Worm (Caenorhabditis elegans) whole organism, L1 larva: ENCODE results near the gene lgc-25.
A peak's percentile ranks its signal among the peaks of the same experiment; 100 is the strongest.

ENCODE experiments used
- C04F5.9 ChIP-seq: sonication (generic microtip); optimal IDR thresholded peaks from 2 replicates; lab custom pipeline; 2016; ENCODE audit warnings: missing genetic modification characterization, missing compliant biosample characterization
- C34B4.2 ChIP-seq: sonication (generic microtip); optimal IDR thresholded peaks from 2 replicates; lab custom pipeline; 2017; ENCODE audit warnings: mild to moderate bottlenecking, missing genetic modification characterization, missing compliant biosample characterization
- Y116A8C.19 ChIP-seq: sonication (generic microtip); optimal IDR thresholded peaks from 2 replicates; lab custom pipeline; 2016; ENCODE audit warnings: missing compliant biosample characterization, missing genetic modification characterization, borderline replicate concordance
- alr-1 ChIP-seq: fragments of 200-800 bp; sonication (Bioruptor generic); optimal IDR thresholded peaks from 2 replicates; lab custom pipeline; 2018; ENCODE audit warnings: borderline replicate concordance, mild to moderate bottlenecking, missing genetic modification characterization, missing compliant biosample characterization
- aly-2 ChIP-seq: fragments of 150-350 bp; optimal IDR thresholded peaks from 2 replicates; lab custom pipeline; 2014; ENCODE audit warnings: missing biosample characterization, missing genetic modification characterization
- ama-1 ChIP-seq: fragments of 150-350 bp; optimal IDR thresholded peaks from 2 replicates; lab custom pipeline; 2014
- ceh-8 ChIP-seq: fragments of 200-800 bp; sonication (Bioruptor generic); optimal IDR thresholded peaks from 2 replicates; lab custom pipeline; 2018; ENCODE audit warnings: mild to moderate bottlenecking, missing genetic modification characterization, moderate library complexity, missing compliant biosample characterization
- ceh-82 ChIP-seq, 3 experiments: fragments of 150-350 bp in 1 of 3; sonication (generic microtip) in 2 of 3; optimal IDR thresholded peaks; 2 replicates each; lab custom pipeline; 2014 to 2017; ENCODE audit warnings: missing biosample characterization in 3 of 3, missing genetic modification characterization in 3 of 3
- ces-1 ChIP-seq: fragments of 150-350 bp; optimal IDR thresholded peaks from 2 replicates; lab custom pipeline; 2014; ENCODE audit warnings: missing biosample characterization, missing genetic modification reagents, missing genetic modification characterization
- dpl-1 ChIP-seq, 3 experiments: fragments of 150-350 bp in 2 of 3; sonication (generic microtip) in 1 of 3; optimal IDR thresholded peaks; 2 replicates each; lab custom pipeline; 2014 to 2017; ENCODE audit warnings: missing biosample characterization in 3 of 3, missing genetic modification characterization in 3 of 3, missing genetic modification reagents in 3 of 3
- dsc-1 ChIP-seq: sonication (generic microtip); optimal IDR thresholded peaks from 2 replicates; lab custom pipeline; 2016; ENCODE audit warnings: mild to moderate bottlenecking, missing genetic modification characterization, missing compliant biosample characterization
- efl-1 ChIP-seq, 4 experiments: fragments of 150-350 bp; optimal IDR thresholded peaks in 3 of 4; peaks in 1 of 4; 1 replicate in 1 of 4; 2 replicates in 3 of 4; lab custom pipeline; 2014; ENCODE audit warnings: missing biosample characterization in 2 of 4, missing genetic modification characterization in 2 of 4, missing genetic modification reagents in 2 of 4
- efl-3 ChIP-seq: fragments of 200-800 bp; sonication (Bioruptor generic); optimal IDR thresholded peaks from 2 replicates; lab custom pipeline; 2018; ENCODE audit warnings: mild to moderate bottlenecking, missing genetic modification characterization, missing compliant biosample characterization
- egl-27 ChIP-seq, 2 experiments: fragments of 150-350 bp in 1 of 2; sonication (generic microtip); optimal IDR thresholded peaks; 3 replicates each; lab custom pipeline; 2017 to 2018; ENCODE audit warnings: missing biosample characterization in 2 of 2, missing genetic modification characterization in 2 of 2, missing genetic modification reagents in 2 of 2
- elt-3 ChIP-seq, 6 experiments: fragments of 150-350 bp in 1 of 6; sonication (generic microtip); optimal IDR thresholded peaks; 2 replicates each; lab custom pipeline; 2017 to 2018; ENCODE audit warnings: missing biosample characterization in 6 of 6, missing genetic modification characterization in 6 of 6, inconsistent platforms in 1 of 6
- fkh-10 ChIP-seq: sonication (generic microtip); optimal IDR thresholded peaks from 2 replicates; lab custom pipeline; 2017; ENCODE audit warnings: missing biosample characterization, missing genetic modification reagents, missing genetic modification characterization
- grh-1 ChIP-seq: fragments of 200-800 bp; sonication (Bioruptor generic); IDR thresholded peaks from 2 replicates; pipeline ENCODE4 v1.3.6; 2022; ENCODE audit warnings: missing genetic modification reagents, missing genetic modification characterization, missing compliant biosample characterization
- hlh-4 ChIP-seq: sonication (generic microtip); optimal IDR thresholded peaks from 2 replicates; lab custom pipeline; 2016; ENCODE audit warnings: mild to moderate bottlenecking, missing genetic modification characterization, missing compliant biosample characterization
- hpl-2 ChIP-seq: fragments of 150-350 bp; optimal IDR thresholded peaks from 2 replicates; lab custom pipeline; 2014; ENCODE audit warnings: missing biosample characterization, missing genetic modification reagents, missing genetic modification characterization
- irx-1 ChIP-seq: sonication (generic microtip); optimal IDR thresholded peaks from 2 replicates; lab custom pipeline; 2016; ENCODE audit warnings: missing genetic modification characterization, missing compliant biosample characterization
- isw-1 ChIP-seq: fragments of 200-800 bp; sonication (Bioruptor generic); IDR thresholded peaks from 2 replicates; pipeline ENCODE4 v1.3.6; 2022; ENCODE audit warnings: missing genetic modification characterization, missing compliant biosample characterization
- jun-1 ChIP-seq: fragments of 150-350 bp; optimal IDR thresholded peaks from 2 replicates; lab custom pipeline; 2014; ENCODE audit warnings: missing biosample characterization, missing genetic modification reagents, missing genetic modification characterization
- lin-14 ChIP-seq: fragments of 200-800 bp; sonication (Bioruptor generic); optimal IDR thresholded peaks from 2 replicates; lab custom pipeline; 2018; ENCODE audit warnings: mild to moderate bottlenecking, missing genetic modification characterization, moderate library complexity, missing compliant biosample characterization
- lin-15B ChIP-seq: fragments of 150-350 bp; sonication (generic microtip); optimal IDR thresholded peaks from 3 replicates; lab custom pipeline; 2014; ENCODE audit warnings: missing biosample characterization, missing genetic modification characterization
- mdl-1 ChIP-seq, 2 experiments: fragments of 150-350 bp; optimal IDR thresholded peaks; 2 replicates each; lab custom pipeline; 2014 to 2017; ENCODE audit warnings: missing biosample characterization in 2 of 2, missing genetic modification characterization in 2 of 2, inconsistent platforms in 1 of 2
- mef-2 ChIP-seq: fragments of 150-350 bp; optimal IDR thresholded peaks from 2 replicates; lab custom pipeline; 2014; ENCODE audit warnings: missing biosample characterization, missing genetic modification characterization
- mep-1 ChIP-seq: fragments of 150-350 bp; optimal IDR thresholded peaks from 2 replicates; lab custom pipeline; 2014; ENCODE audit warnings: missing biosample characterization, missing genetic modification characterization
- nhr-11 ChIP-seq: fragments of 150-350 bp; optimal IDR thresholded peaks from 2 replicates; lab custom pipeline; 2014; ENCODE audit warnings: missing biosample characterization, missing genetic modification characterization
- nhr-20 ChIP-seq: sonication (generic microtip); optimal IDR thresholded peaks from 2 replicates; lab custom pipeline; 2016; ENCODE audit warnings: mild to moderate bottlenecking, missing genetic modification characterization, missing compliant biosample characterization
- nhr-28 ChIP-seq: fragments of 150-350 bp; optimal IDR thresholded peaks from 2 replicates; lab custom pipeline; 2014; ENCODE audit warnings: missing biosample characterization, missing genetic modification characterization
- nhr-47 ChIP-seq: sonication (generic microtip); optimal IDR thresholded peaks from 2 replicates; lab custom pipeline; 2016; ENCODE audit warnings: mild to moderate bottlenecking, missing genetic modification characterization, moderate library complexity, missing compliant biosample characterization
- nhr-71 ChIP-seq: sonication (generic microtip); optimal IDR thresholded peaks from 2 replicates; lab custom pipeline; 2016; ENCODE audit warnings: mild to moderate bottlenecking, missing genetic modification characterization, moderate library complexity, missing compliant biosample characterization
- nhr-77 ChIP-seq: fragments of 150-350 bp; optimal IDR thresholded peaks from 2 replicates; lab custom pipeline; 2014; ENCODE audit warnings: missing biosample characterization, missing genetic modification characterization
- nhr-84 ChIP-seq: sonication (generic microtip); optimal IDR thresholded peaks from 2 replicates; lab custom pipeline; 2017; ENCODE audit warnings: missing biosample characterization, missing genetic modification characterization
- nhr-85 ChIP-seq: sonication (generic microtip); peaks from one replicate; lab custom pipeline; 2016; ENCODE audit warnings: missing genetic modification characterization, inconsistent platforms, missing compliant biosample characterization
- pag-3 ChIP-seq: sonication (generic microtip); optimal IDR thresholded peaks from 2 replicates; lab custom pipeline; 2017; ENCODE audit warnings: missing genetic modification characterization, mild to moderate bottlenecking, missing compliant biosample characterization, antibody characterized with exemption, borderline replicate concordance; ENCODE audit not compliant: insufficient read depth
- rnt-1 ChIP-seq: sonication (generic microtip); optimal IDR thresholded peaks from 2 replicates; lab custom pipeline; 2016; ENCODE audit warnings: mild to moderate bottlenecking, missing genetic modification characterization, moderate library complexity, missing compliant biosample characterization
- skn-1 ChIP-seq: fragments of 150-350 bp; optimal IDR thresholded peaks from 2 replicates; lab custom pipeline; 2014; ENCODE audit warnings: missing biosample characterization, missing genetic modification characterization
- snpc-4 ChIP-seq: fragments of 150-350 bp; optimal IDR thresholded peaks from 2 replicates; lab custom pipeline; 2014; ENCODE audit warnings: missing biosample characterization, missing genetic modification characterization
- sox-4 ChIP-seq: sonication (generic microtip); optimal IDR thresholded peaks from 2 replicates; lab custom pipeline; 2016; ENCODE audit warnings: missing genetic modification characterization, missing compliant biosample characterization
- sptf-1 ChIP-seq: fragments of 150-350 bp; optimal IDR thresholded peaks from 2 replicates; lab custom pipeline; 2014; ENCODE audit warnings: missing biosample characterization, missing genetic modification characterization
- tbx-2 ChIP-seq: sonication (generic microtip); optimal IDR thresholded peaks from 2 replicates; lab custom pipeline; 2016; ENCODE audit warnings: missing genetic modification characterization, missing compliant biosample characterization
- unc-130 ChIP-seq: fragments of 150-350 bp; optimal IDR thresholded peaks from 2 replicates; lab custom pipeline; 2017; ENCODE audit warnings: missing biosample characterization, missing genetic modification characterization, inconsistent platforms
- unc-30 ChIP-seq: sonication (generic microtip); optimal IDR thresholded peaks from 2 replicates; lab custom pipeline; 2017; ENCODE audit warnings: missing biosample characterization, missing genetic modification characterization
- unc-86 ChIP-seq: sonication (generic microtip); optimal IDR thresholded peaks from 2 replicates; lab custom pipeline; 2016; ENCODE audit warnings: missing genetic modification characterization, missing compliant biosample characterization
- unc-98 ChIP-seq: fragments of 200-800 bp; sonication (Bioruptor generic); IDR thresholded peaks from 2 replicates; pipeline ENCODE4 v1.3.6; 2022; ENCODE audit warnings: missing genetic modification characterization, missing compliant biosample characterization
- vab-15 ChIP-seq: sonication (generic microtip); optimal IDR thresholded peaks from 2 replicates; lab custom pipeline; 2017; ENCODE audit warnings: missing genotype, mild to moderate bottlenecking, missing genetic modification characterization, missing compliant biosample characterization
- xbp-1 ChIP-seq: sonication (generic microtip); optimal IDR thresholded peaks from 2 replicates; lab custom pipeline; 2016; ENCODE audit warnings: missing genetic modification characterization, missing compliant biosample characterization
- zag-1 ChIP-seq: fragments of 150-350 bp; optimal IDR thresholded peaks from 2 replicates; lab custom pipeline; 2014; ENCODE audit warnings: missing biosample characterization, missing genetic modification characterization
- ztf-11 ChIP-seq, 2 experiments: sonication (generic microtip); optimal IDR thresholded peaks; 2 replicates each; lab custom pipeline; 2016 to 2017; ENCODE audit warnings: missing genetic modification characterization in 2 of 2, missing biosample characterization in 1 of 2, missing compliant biosample characterization in 1 of 2

The lgc-25 gene

DNA sequence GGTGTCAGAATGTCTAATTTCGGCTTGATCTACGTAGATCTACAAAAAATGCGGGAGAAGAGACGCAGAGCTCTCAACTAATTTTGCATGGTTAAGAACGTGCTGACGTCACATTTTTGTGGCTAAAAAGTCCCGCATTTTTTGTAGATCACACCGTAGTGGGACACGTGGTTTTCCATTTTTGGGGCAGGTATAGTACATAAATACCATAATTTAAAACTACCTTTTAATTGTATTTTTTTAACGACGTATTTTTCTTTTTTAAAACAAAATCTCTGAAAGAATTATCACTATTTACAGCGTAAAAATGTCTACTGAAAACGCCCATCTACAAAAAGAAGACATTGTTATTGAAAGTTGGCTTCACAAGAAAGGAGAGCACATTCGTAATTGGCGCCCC lies 14.1 kb downstream of the lgc-25 start, which contains the start of gene akt-2:
TSS of gene akt-2 (plus strand) at position 301 of the 400 bp plus-strand sequence.
- TF ChIP-seq C34B4.2 (tag; lab: Kevin White, UChicago) (no peak), dsc-1 (no peak), alr-1 (tag; lab: Kevin White, UChicago) (no peak), nhr-28 (tag; lab: Kevin White, UChicago) (no peak), jun-1 (tag; lab: Kevin White, UChicago) (no peak)

DNA sequence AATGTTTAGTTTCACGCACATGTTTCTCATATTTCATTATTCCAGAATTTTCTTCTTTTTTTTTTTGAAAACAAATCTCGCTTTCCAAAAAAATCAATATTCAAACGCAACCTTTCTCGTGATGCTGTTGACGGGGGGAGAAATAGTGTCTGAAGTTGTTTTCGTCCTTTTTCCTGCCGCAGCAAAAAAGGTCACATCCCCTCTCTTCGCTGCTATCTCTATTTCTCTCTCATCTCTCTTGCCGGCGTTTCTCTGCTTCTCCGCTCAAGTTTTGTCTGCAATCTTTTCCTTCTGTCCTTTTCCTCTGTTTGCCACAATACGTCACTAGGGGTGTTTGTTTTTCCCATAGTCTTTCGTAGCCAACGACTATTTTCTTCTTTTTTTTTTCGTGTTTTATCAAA lies 14.8 kb downstream of the lgc-25 start:
- TF ChIP-seq ztf-11 (tag; optimal IDR thresholded peaks at IDR 0.05; lab: Kevin White, UChicago): no peak
- TF ChIP-seq mdl-1 (tag; optimal IDR thresholded peaks at IDR 0.05; lab: Kevin White, UChicago): peak in 1 of 2 experiments; percentile 84
- TF ChIP-seq lin-14 (GFP tag; lab: Kevin White, UChicago): peak; percentile 97
- TF ChIP-seq ceh-8 (GFP tag; lab: Kevin White, UChicago): no peak
- peak; percentile 64 for TF ChIP-seq unc-130 (tag; lab: Kevin White, UChicago)
- TF ChIP-seq nhr-11 (tag; lab: Kevin White, UChicago): peak; percentile 51
- no peak for TF ChIP-seq irx-1 (tag; lab: Kevin White, UChicago)
- peak; percentile 94 for TF ChIP-seq nhr-85 (tag; lab: Kevin White, UChicago)
- peak; percentile 11 for TF ChIP-seq ama-1 (lab: Kevin White, UChicago)
- TF ChIP-seq unc-30 (tag; lab: Kevin White, UChicago): no peak
- TF ChIP-seq ceh-82 (tag; optimal IDR thresholded peaks at IDR 0.05; lab: Kevin White, UChicago): peak in 2 of 3 experiments; percentile 42 to 76
- peak in 3 of 6 experiments; percentile 64 to 90 (median 75) for TF ChIP-seq elt-3 (tag; optimal IDR thresholded peaks at IDR 0.05; lab: Kevin White, UChicago)
- no peak for TF ChIP-seq sptf-1
- TF ChIP-seq efl-1 (optimal IDR thresholded peaks at IDR 0.05; lab: Kevin White, UChicago): peak; percentile 54 to 59
- peak; percentile 15 to 62 for TF ChIP-seq efl-1 (GFP tag; optimal IDR thresholded peaks at IDR 0.05 in 1 of 2; lab: Kevin White, UChicago)
- peak; percentile 75 for TF ChIP-seq tbx-2 (tag; lab: Kevin White, UChicago)
- TF ChIP-seq xbp-1 (tag; lab: Kevin White, UChicago): peak; percentile 61
- TF ChIP-seq grh-1 (GFP tag; lab: Robert Waterston, UW): no peak; the same call in 1 of the 2 replicates
- peak; percentile 81 for TF ChIP-seq skn-1 (tag; lab: Kevin White, UChicago)
- TF ChIP-seq C04F5.9 (tag; lab: Kevin White, UChicago): no peak
- no peak for TF ChIP-seq hlh-4 (tag; lab: Kevin White, UChicago)
- peak; percentile 43 for TF ChIP-seq hpl-2 (GFP tag; lab: Kevin White, UChicago)
- TF ChIP-seq egl-27 (tag; optimal IDR thresholded peaks at IDR 0.05; lab: Kevin White, UChicago): peak in 1 of 2 experiments; percentile 49
- TF ChIP-seq pag-3: peak; percentile 72
- TF ChIP-seq unc-86: peak; percentile 75
- TF ChIP-seq alr-1 (tag; lab: Kevin White, UChicago): no peak
- TF ChIP-seq Y116A8C.19: no peak
- TF ChIP-seq nhr-84 (tag; lab: Kevin White, UChicago): no peak
- TF ChIP-seq efl-3 (GFP tag; lab: Kevin White, UChicago): no peak
- TF ChIP-seq dpl-1 (GFP tag; optimal IDR thresholded peaks at IDR 0.05; lab: Kevin White, UChicago): peak in 2 of 3 experiments; percentile 49 to 52
- TF ChIP-seq ces-1 (GFP tag; lab: Kevin White, UChicago): no peak
- TF ChIP-seq nhr-77: peak; percentile 77
- no peak for TF ChIP-seq vab-15 (tag; lab: Kevin White, UChicago)
- TF ChIP-seq nhr-47 (tag; lab: Kevin White, UChicago): peak; percentile 77
- no peak for TF ChIP-seq unc-98 (GFP tag; lab: Robert Waterston, UW)
- no peak for TF ChIP-seq sox-4
- no peak for TF ChIP-seq snpc-4 (tag; lab: Kevin White, UChicago)
- TF ChIP-seq dsc-1: peak; percentile 52
- TF ChIP-seq nhr-20 (tag; lab: Kevin White, UChicago): peak; percentile 89
- peak; percentile 32 for TF ChIP-seq mef-2 (tag; lab: Kevin White, UChicago)
- TF ChIP-seq nhr-28 (tag; lab: Kevin White, UChicago): no peak
- peak; percentile 86 for TF ChIP-seq mep-1 (tag; lab: Kevin White, UChicago)
- TF ChIP-seq rnt-1 (tag; lab: Kevin White, UChicago): peak; percentile 59
- no peak for TF ChIP-seq zag-1 (tag; lab: Kevin White, UChicago)
- TF ChIP-seq fkh-10 (GFP tag; lab: Kevin White, UChicago): peak; percentile 70
- peak; percentile 90 for TF ChIP-seq nhr-71 (tag; lab: Kevin White, UChicago)
- TF ChIP-seq isw-1: peak; percentile 7; the same call in 1 of the 2 replicates
- TF ChIP-seq aly-2 (tag; lab: Kevin White, UChicago): no peak
- no peak for TF ChIP-seq lin-15B (tag; lab: Kevin White, UChicago)
